Fruit fly (Drosophila melanogaster) whole organism, embryonic: ENCODE results near the gene slp1.

Source experiments
- Atf3 ChIP-seq: fragments of 200-800 bp; sonication (Bioruptor generic); optimal IDR thresholded peaks from 3 replicates; lab custom pipeline; 2016; ENCODE audit warnings: missing biosample characterization, missing genetic modification characterization
- CG10565 ChIP-seq: fragments of 200-800 bp; sonication (Bioruptor generic); optimal IDR thresholded peaks from 3 replicates; lab custom pipeline; 2016; ENCODE audit warnings: missing biosample characterization, mild to moderate bottlenecking, missing genetic modification characterization
- CG10959 ChIP-seq: fragments of 200-800 bp; sonication (Bioruptor generic); IDR thresholded peaks from 2 replicates; pipeline ENCODE4 v1.3.6; 2022; ENCODE audit warnings: missing biosample characterization, missing genetic modification characterization
- CG10979 ChIP-seq: fragments of 200-800 bp; sonication (Bioruptor generic); optimal IDR thresholded peaks from 2 replicates; lab custom pipeline; 2018; ENCODE audit warnings: missing biosample characterization, mild to moderate bottlenecking, missing genetic modification characterization, moderate library complexity
- CG11695 ChIP-seq: fragments of 200-800 bp; sonication (Bioruptor generic); IDR thresholded peaks from 3 replicates; pipeline ENCODE4 v1.3.6; 2022; ENCODE audit warnings: missing biosample characterization, missing genetic modification characterization
- CG11723 ChIP-seq: fragments of 200-800 bp; sonication (Bioruptor generic); optimal IDR thresholded peaks from 2 replicates; lab custom pipeline; 2017; ENCODE audit warnings: missing biosample characterization, mild to moderate bottlenecking, missing genetic modification characterization
- CG12155 ChIP-seq: fragments of 200-800 bp; sonication (Bioruptor generic); optimal IDR thresholded peaks from 3 replicates; lab custom pipeline; 2016; ENCODE audit warnings: missing biosample characterization, missing genetic modification characterization
- CG12299 ChIP-seq: fragments of 200-800 bp; sonication (Bioruptor generic); optimal IDR thresholded peaks from 2 replicates; lab custom pipeline; 2018; ENCODE audit warnings: missing biosample characterization, mild to moderate bottlenecking, missing genetic modification characterization
- CG12769 ChIP-seq: fragments of 200-800 bp; sonication (Bioruptor generic); optimal IDR thresholded peaks from 2 replicates; lab custom pipeline; 2019; ENCODE audit warnings: missing biosample characterization, mild to moderate bottlenecking, missing genetic modification characterization, moderate library complexity
- CG16779 ChIP-seq: fragments of 200-800 bp; sonication (Bioruptor generic); IDR thresholded peaks from 2 replicates; pipeline ENCODE4 v1.3.6; 2022; ENCODE audit warnings: missing biosample characterization, missing genetic modification characterization
- CG2199 ChIP-seq: fragments of 200-800 bp; sonication (Bioruptor generic); IDR thresholded peaks from 3 replicates; pipeline ENCODE4 v1.3.6; 2022; ENCODE audit warnings: missing biosample characterization, missing genetic modification characterization
- CG32767 ChIP-seq: fragments of 200-800 bp; sonication (Bioruptor generic); IDR thresholded peaks from 2 replicates; pipeline ENCODE4 v1.3.6; 2022; ENCODE audit warnings: missing biosample characterization, missing genetic modification characterization
- CG32772 ChIP-seq: fragments of 200-800 bp; sonication (Bioruptor generic); IDR thresholded peaks from 2 replicates; pipeline ENCODE4 v1.3.6; 2022; ENCODE audit warnings: missing biosample characterization, missing genetic modification characterization
- CG34422 ChIP-seq: fragments of 200-800 bp; sonication (Bioruptor generic); IDR thresholded peaks from 3 replicates; pipeline ENCODE4 v1.3.6; 2022; ENCODE audit warnings: missing biosample characterization, missing genetic modification characterization
- CG42726 ChIP-seq: fragments of 200-800 bp; sonication (Bioruptor generic); IDR thresholded peaks from 2 replicates; pipeline ENCODE4 v1.3.6; 2022; ENCODE audit warnings: missing biosample characterization, missing genetic modification characterization; ENCODE audit not compliant: partially characterized antibody
- CG4282 ChIP-seq: fragments of 200-800 bp; sonication (Bioruptor generic); optimal IDR thresholded peaks from 2 replicates; lab custom pipeline; 2016; ENCODE audit warnings: missing biosample characterization, missing genetic modification characterization
- CG4424 ChIP-seq: fragments of 200-800 bp; sonication (Bioruptor generic); optimal IDR thresholded peaks from 3 replicates; lab custom pipeline; 2016; ENCODE audit warnings: missing biosample characterization, missing genetic modification characterization
- CG7556 ChIP-seq: fragments of 200-800 bp; sonication (Bioruptor generic); optimal IDR thresholded peaks from 2 replicates; lab custom pipeline; 2017; ENCODE audit warnings: missing biosample characterization, mild to moderate bottlenecking, missing genetic modification characterization
- CG9817 ChIP-seq: fragments of 200-800 bp; sonication (Bioruptor generic); optimal IDR thresholded peaks from 2 replicates; lab custom pipeline; 2018; ENCODE audit warnings: missing biosample characterization, mild to moderate bottlenecking, missing genetic modification characterization, moderate library complexity
- Drgx ChIP-seq: fragments of 200-800 bp; sonication (Bioruptor generic); IDR thresholded peaks from 2 replicates; pipeline ENCODE4 v1.3.6; 2022; ENCODE audit warnings: missing biosample characterization, missing genetic modification characterization
- E2f2 ChIP-seq: fragments of 200-800 bp; sonication (Bioruptor generic); IDR thresholded peaks from 2 replicates; pipeline ENCODE4 v1.3.6; 2022; ENCODE audit warnings: missing biosample characterization, missing genetic modification characterization
- Eip74EF ChIP-seq, 2 experiments: fragments of 200-800 bp in 1 of 2; fragments of >200 bp in 1 of 2; sonication (Bioruptor generic) in 1 of 2; optimal IDR thresholded peaks; 2 replicates each; lab custom pipeline; 2017 to 2019; ENCODE audit warnings: missing biosample characterization in 2 of 2, missing genetic modification characterization in 2 of 2, mild to moderate bottlenecking in 1 of 2, moderate library complexity in 1 of 2
- Ets65A ChIP-seq: fragments of 200-800 bp; sonication (Bioruptor generic); peaks from one replicate; lab custom pipeline; 2016; ENCODE audit warnings: missing biosample characterization, missing genetic modification characterization
- Gug ChIP-seq: fragments of 200-800 bp; sonication (Bioruptor generic); IDR thresholded peaks from 4 replicates; pipeline ENCODE4 v1.3.6; 2022; ENCODE audit warnings: missing biosample characterization, missing genetic modification characterization
- Hr3 ChIP-seq: fragments of 200-800 bp; sonication (Bioruptor generic); optimal IDR thresholded peaks from 3 replicates; lab custom pipeline; 2016; ENCODE audit warnings: missing biosample characterization, missing genetic modification characterization
- Hr51 ChIP-seq, 2 experiments: fragments of 200-800 bp; sonication (Bioruptor generic); optimal IDR thresholded peaks; 2 replicates in 1 of 2; 3 replicates in 1 of 2; lab custom pipeline; 2016 to 2018; ENCODE audit warnings: missing biosample characterization in 2 of 2, missing genetic modification characterization in 2 of 2, mild to moderate bottlenecking in 1 of 2, moderate library complexity in 1 of 2
- Jarid2 ChIP-seq: fragments of 200-800 bp; sonication (Bioruptor generic); optimal IDR thresholded peaks from 3 replicates; lab custom pipeline; 2017; ENCODE audit warnings: mild to moderate bottlenecking, missing biosample characterization, missing genetic modification reagents, missing genetic modification characterization
- MBD-R2 ChIP-seq: fragments of 200-800 bp; sonication (Bioruptor generic); IDR thresholded peaks from 2 replicates; pipeline ENCODE4 v1.3.6; 2022; ENCODE audit warnings: missing biosample characterization, missing genetic modification characterization
- MESR4 ChIP-seq: fragments of 200-800 bp; sonication (Bioruptor generic); optimal IDR thresholded peaks from 2 replicates; lab custom pipeline; 2018; ENCODE audit warnings: missing biosample characterization, mild to moderate bottlenecking, missing genetic modification characterization, moderate library complexity
- NFAT ChIP-seq: fragments of 200-800 bp; sonication (Bioruptor generic); IDR thresholded peaks from 2 replicates; pipeline ENCODE4 v1.3.6; 2022; ENCODE audit warnings: missing biosample characterization, missing genetic modification characterization
- NK7.1 ChIP-seq: fragments of 200-800 bp; sonication (Bioruptor generic); optimal IDR thresholded peaks from 3 replicates; lab custom pipeline; 2016; ENCODE audit warnings: missing biosample characterization, missing genetic modification characterization
- Nf-YB ChIP-seq: fragments of 200-800 bp; sonication (Bioruptor generic); optimal IDR thresholded peaks from 3 replicates; lab custom pipeline; 2019; ENCODE audit warnings: missing biosample characterization, mild to moderate bottlenecking, missing genetic modification characterization, moderate library complexity
- Nf-YC ChIP-seq: fragments of 200-800 bp; optimal IDR thresholded peaks from 3 replicates; lab custom pipeline; 2019; ENCODE audit warnings: missing biosample characterization, mild to moderate bottlenecking, missing genetic modification characterization, moderate library complexity
- Sry-δ ChIP-seq: fragments of 200-800 bp; sonication (Bioruptor generic); optimal IDR thresholded peaks from 2 replicates; lab custom pipeline; 2016; ENCODE audit warnings: missing biosample characterization, missing genetic modification characterization
- ara ChIP-seq: fragments of 200-800 bp; sonication (Bioruptor generic); IDR thresholded peaks from 2 replicates; pipeline ENCODE4 v1.3.6; 2022; ENCODE audit warnings: missing biosample characterization, missing genetic modification characterization
- crol ChIP-seq: fragments of 200-800 bp; sonication (Bioruptor generic); IDR thresholded peaks from 2 replicates; pipeline ENCODE4 v1.3.6; 2022; ENCODE audit warnings: missing biosample characterization, missing genetic modification characterization
- eve ChIP-seq, 2 experiments: fragments of >200 bp; optimal IDR thresholded peaks; 2 replicates each; lab custom pipeline; 2017; ENCODE audit warnings: missing biosample characterization in 2 of 2, missing genetic modification characterization in 2 of 2
- fru ChIP-seq: fragments of >200 bp; optimal IDR thresholded peaks from 2 replicates; lab custom pipeline; 2017
- grn ChIP-seq: fragments of 200-800 bp; sonication (Bioruptor generic); optimal IDR thresholded peaks from 3 replicates; lab custom pipeline; 2017; ENCODE audit warnings: missing biosample characterization, missing genetic modification characterization
- mam ChIP-seq: fragments of 200-800 bp; sonication (Bioruptor generic); optimal IDR thresholded peaks from 3 replicates; lab custom pipeline; 2016; ENCODE audit warnings: missing biosample characterization, missing genetic modification characterization
- oc ChIP-seq: fragments of 200-800 bp; sonication (Bioruptor generic); optimal IDR thresholded peaks from 2 replicates; lab custom pipeline; 2018; ENCODE audit warnings: missing biosample characterization, mild to moderate bottlenecking, missing genetic modification characterization, moderate library complexity
- otp ChIP-seq: fragments of 200-800 bp; sonication (Bioruptor generic); IDR thresholded peaks from 3 replicates; pipeline ENCODE4, ENCODE4 v1.3.6; 2022; ENCODE audit warnings: missing biosample characterization, missing genetic modification characterization
- pho ChIP-seq: fragments of 200-800 bp; sonication (Bioruptor generic); optimal IDR thresholded peaks from 2 replicates; lab custom pipeline; 2016; ENCODE audit warnings: missing biosample characterization, missing genetic modification characterization
- phol ChIP-seq: fragments of 200-800 bp; sonication (Bioruptor generic); optimal IDR thresholded peaks from 3 replicates; lab custom pipeline; 2018; ENCODE audit warnings: missing biosample characterization, mild to moderate bottlenecking, missing genetic modification characterization, moderate library complexity
- sd ChIP-seq: fragments of 200-800 bp; sonication (Bioruptor generic); optimal IDR thresholded peaks from 3 replicates; lab custom pipeline; 2018; ENCODE audit warnings: missing biosample characterization, mild to moderate bottlenecking, missing genetic modification characterization, moderate library complexity
- sim ChIP-seq: fragments of 200-800 bp; sonication (Bioruptor generic); IDR thresholded peaks from 2 replicates; pipeline ENCODE4 v1.3.6; 2022; ENCODE audit warnings: missing biosample characterization, missing genetic modification characterization
- sqz ChIP-seq: fragments of 200-800 bp; sonication (Bioruptor generic); optimal IDR thresholded peaks from 3 replicates; lab custom pipeline; 2018; ENCODE audit warnings: missing biosample characterization, mild to moderate bottlenecking, missing genetic modification characterization
- stwl ChIP-seq: fragments of 200-800 bp; sonication (Bioruptor generic); optimal IDR thresholded peaks from 3 replicates; lab custom pipeline; 2018; ENCODE audit warnings: missing biosample characterization, mild to moderate bottlenecking, missing genetic modification characterization, moderate library complexity
- tll ChIP-seq, 2 experiments: fragments of 200-800 bp in 1 of 2; fragments of >200 bp in 1 of 2; sonication (Bioruptor generic) in 1 of 2; optimal IDR thresholded peaks; 2 replicates each; lab custom pipeline; 2017 to 2019; ENCODE audit warnings: missing biosample characterization in 2 of 2, missing genetic modification characterization in 2 of 2, mild to moderate bottlenecking in 1 of 2, moderate library complexity in 1 of 2
- wek ChIP-seq: fragments of 200-800 bp; sonication (Bioruptor generic); optimal IDR thresholded peaks from 3 replicates; lab custom pipeline; 2018; ENCODE audit warnings: missing biosample characterization, mild to moderate bottlenecking, missing genetic modification characterization, moderate library complexity
- z ChIP-seq: fragments of 200-800 bp; sonication (Bioruptor generic); IDR thresholded peaks from 3 replicates; pipeline ENCODE4 v1.3.6; 2022; ENCODE audit warnings: missing biosample characterization, missing genetic modification characterization
- zf30C ChIP-seq: fragments of 200-800 bp; sonication (Bioruptor generic); optimal IDR thresholded peaks from 3 replicates; lab custom pipeline; 2018; ENCODE audit warnings: missing biosample characterization, mild to moderate bottlenecking, missing genetic modification characterization

Gene slp1

DNA sequence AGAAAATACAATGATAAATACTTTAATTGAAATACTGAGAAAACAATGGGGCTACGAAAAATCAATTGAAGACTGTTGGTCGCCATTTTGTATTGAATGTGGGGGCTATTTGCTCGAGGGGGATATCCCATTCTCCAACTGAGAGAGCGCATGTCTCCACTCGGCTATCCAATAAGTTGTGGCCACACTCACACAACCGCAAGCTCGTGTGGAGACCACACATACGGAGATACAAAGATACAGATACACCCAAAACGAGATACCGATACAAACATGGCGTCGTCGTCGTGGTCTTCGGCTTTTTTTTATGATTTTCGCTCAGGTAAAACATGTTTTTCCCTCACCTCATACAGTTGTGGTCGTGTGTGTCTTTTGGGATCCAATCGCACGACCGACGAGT lies 9.7 kb downstream of the slp1 start (continued):
- no peak for TF ChIP-seq E2f2 (GFP tag; lab: Robert Waterston, UW)
- TF ChIP-seq Hr3 (GFP tag; lab: Kevin White, UChicago), result no peak
- no peak for TF ChIP-seq z (GFP tag; lab: Robert Waterston, UW)
- no peak for TF ChIP-seq CG2199 (GFP tag; lab: Robert Waterston, UW)
- no peak for TF ChIP-seq fru (lab: Kevin White, UChicago)
- TF ChIP-seq wek (GFP tag; lab: Kevin White, UChicago), result no peak
- TF ChIP-seq Hr51 (GFP tag; optimal IDR thresholded peaks at IDR 0.05; lab: Kevin White, UChicago), result no peak
- peak; percentile 98 for TF ChIP-seq Nf-YC (tag; lab: Kevin White, UChicago)
- no peak for TF ChIP-seq CG4282 (GFP tag; lab: Kevin White, UChicago)
- TF ChIP-seq MESR4, result no peak
- no peak for TF ChIP-seq pho (GFP tag; lab: Kevin White, UChicago)
- TF ChIP-seq CG11723 (GFP tag; lab: Kevin White, UChicago), result no peak
- TF ChIP-seq CG42726 (GFP tag; lab: Robert Waterston, UW), result no peak
- TF ChIP-seq Drgx (GFP tag; lab: Robert Waterston, UW), result no peak
- peak; percentile 74 for TF ChIP-seq crol (GFP tag; lab: Robert Waterston, UW)
- no peak for TF ChIP-seq sim (GFP tag; lab: Robert Waterston, UW)
- no peak for TF ChIP-seq stwl (tag; lab: Kevin White, UChicago)
- no peak for TF ChIP-seq mam (GFP tag; lab: Kevin White, UChicago)
- peak; percentile 5 for TF ChIP-seq zf30C
- TF ChIP-seq ara (GFP tag; lab: Robert Waterston, UW), result no peak
- no peak for TF ChIP-seq Eip74EF (GFP tag; optimal IDR thresholded peaks at IDR 0.05; lab: Kevin White, UChicago)
- TF ChIP-seq grn (GFP tag; lab: Kevin White, UChicago), result peak; percentile 42
- TF ChIP-seq CG34422, result no peak
- TF ChIP-seq CG7556 (GFP tag; lab: Kevin White, UChicago), result no peak
- TF ChIP-seq MBD-R2 (GFP tag; lab: Robert Waterston, UW), result no peak
- no peak for TF ChIP-seq CG12769
- TF ChIP-seq Ets65A (GFP tag; lab: Kevin White, UChicago), result no peak
- no peak for TF ChIP-seq tll (GFP tag; optimal IDR thresholded peaks at IDR 0.05; lab: Kevin White, UChicago)
- no peak for TF ChIP-seq Gug (GFP tag; lab: Robert Waterston, UW)
- no peak for TF ChIP-seq eve (GFP tag; optimal IDR thresholded peaks at IDR 0.05; lab: Kevin White, UChicago)
- no peak for TF ChIP-seq Sry-δ (GFP tag; lab: Kevin White, UChicago)
- no peak for TF ChIP-seq CG9817
- TF ChIP-seq oc (tag; lab: Kevin White, UChicago), result peak; percentile 17
- TF ChIP-seq CG32767 (GFP tag; lab: Robert Waterston, UW), result peak; percentile 39; the same call in 1 of the 2 replicates
- no peak for TF ChIP-seq CG11695 (GFP tag; lab: Robert Waterston, UW)
- TF ChIP-seq Nf-YB (GFP tag; lab: Kevin White, UChicago), result peak; percentile 98
- TF ChIP-seq Jarid2 (GFP tag; lab: Kevin White, UChicago), result peak; percentile 37
- no peak for TF ChIP-seq CG12299 (tag; lab: Kevin White, UChicago)
- TF ChIP-seq CG32772, result no peak
- peak; percentile 88 for TF ChIP-seq sqz (GFP tag; lab: Kevin White, UChicago)
- TF ChIP-seq CG16779 (GFP tag; lab: Robert Waterston, UW), result no peak
- no peak for TF ChIP-seq CG12155 (GFP tag; lab: Kevin White, UChicago)
- TF ChIP-seq CG10959 (GFP tag; lab: Robert Waterston, UW), result no peak
- no peak for TF ChIP-seq NFAT
- TF ChIP-seq CG10979 (tag; lab: Kevin White, UChicago), result no peak
- TF ChIP-seq NK7.1 (GFP tag; lab: Kevin White, UChicago), result no peak
- TF ChIP-seq otp (GFP tag; lab: Robert Waterston, UW), result no peak
- peak; percentile 67 for TF ChIP-seq phol (tag; lab: Kevin White, UChicago)
- TF ChIP-seq CG10565 (GFP tag; lab: Kevin White, UChicago), result no peak
- peak; percentile 15 for TF ChIP-seq sd (tag; lab: Kevin White, UChicago)
- TF ChIP-seq Atf3, result no peak
- TF ChIP-seq CG4424 (GFP tag; lab: Kevin White, UChicago), result no peak
